Fruit fly (Drosophila melanogaster) whole organism, embryonic: ENCODE results near the gene CG12012.

Experiments used
- Adf1 ChIP-seq: fragments of 200-800 bp; sonication (Bioruptor generic); IDR thresholded peaks from 2 replicates; pipeline ENCODE4 v1.3.6; 2022; ENCODE audit warnings: missing biosample characterization, missing genetic modification characterization
- B-H1 ChIP-seq: fragments of 200-800 bp; sonication (Bioruptor generic); IDR thresholded peaks from 3 replicates; pipeline ENCODE4 v1.3.6; 2022; ENCODE audit warnings: missing biosample characterization, missing genetic modification characterization
- B-H2 ChIP-seq: fragments of 200-800 bp; sonication (Bioruptor generic); optimal IDR thresholded peaks from 2 replicates; lab custom pipeline; 2018; ENCODE audit warnings: missing biosample characterization, mild to moderate bottlenecking, missing genetic modification characterization
- Bgb ChIP-seq: fragments of 200-800 bp; sonication (Bioruptor generic); IDR thresholded peaks from 2 replicates; pipeline ENCODE4 v1.3.6; 2022; ENCODE audit warnings: missing biosample characterization, missing genetic modification characterization; ENCODE audit not compliant: partially characterized antibody
- CG11696 ChIP-seq: fragments of 200-800 bp; sonication (Bioruptor generic); IDR thresholded peaks from 2 replicates; pipeline ENCODE4 v1.3.6; 2022; ENCODE audit warnings: missing biosample characterization, missing genetic modification characterization
- CG12236 ChIP-seq: fragments of 200-800 bp; sonication (Bioruptor generic); optimal IDR thresholded peaks from 2 replicates; lab custom pipeline; 2016; ENCODE audit warnings: missing biosample characterization, missing genetic modification characterization
- CG13624 ChIP-seq: fragments of 200-800 bp; sonication (Bioruptor generic); optimal IDR thresholded peaks from 2 replicates; lab custom pipeline; 2016; ENCODE audit warnings: missing biosample characterization, missing genetic modification characterization
- CG14014 ChIP-seq: fragments of 200-800 bp; sonication (Bioruptor generic); IDR thresholded peaks from 2 replicates; pipeline ENCODE4 v1.3.6; 2022; ENCODE audit warnings: missing biosample characterization, missing genetic modification characterization
- CG1832 ChIP-seq: fragments of 200-800 bp; sonication (Bioruptor generic); optimal IDR thresholded peaks from 2 replicates; lab custom pipeline; 2017; ENCODE audit warnings: missing biosample characterization, mild to moderate bottlenecking, missing genetic modification characterization, inconsistent platforms
- CG2875 ChIP-seq: fragments of 200-800 bp; sonication (Bioruptor generic); optimal IDR thresholded peaks from 2 replicates; lab custom pipeline; 2017; ENCODE audit warnings: missing biosample characterization, mild to moderate bottlenecking, missing genetic modification characterization, missing genetic modification reagents
- CG34376 ChIP-seq: fragments of 200-800 bp; sonication (Bioruptor generic); optimal IDR thresholded peaks from 2 replicates; lab custom pipeline; 2018; ENCODE audit warnings: missing biosample characterization, mild to moderate bottlenecking, missing genetic modification characterization
- CG34422 ChIP-seq: fragments of 200-800 bp; sonication (Bioruptor generic); IDR thresholded peaks from 3 replicates; pipeline ENCODE4 v1.3.6; 2022; ENCODE audit warnings: missing biosample characterization, missing genetic modification characterization
- CG4404 ChIP-seq: fragments of 200-800 bp; sonication (Bioruptor generic); IDR thresholded peaks from 2 replicates; pipeline ENCODE4 v1.3.6; 2022; ENCODE audit warnings: missing biosample characterization, missing genetic modification characterization
- CG4854 ChIP-seq: fragments of 200-800 bp; sonication (Bioruptor generic); optimal IDR thresholded peaks from 2 replicates; lab custom pipeline; 2016; ENCODE audit warnings: missing biosample characterization, missing genetic modification characterization, inconsistent platforms
- CG6683 ChIP-seq: fragments of 200-800 bp; sonication (Bioruptor generic); optimal IDR thresholded peaks from 2 replicates; lab custom pipeline; 2017; ENCODE audit warnings: missing biosample characterization, mild to moderate bottlenecking, missing genetic modification characterization, missing genetic modification reagents
- CG7928 ChIP-seq: fragments of 200-800 bp; sonication (Bioruptor generic); optimal IDR thresholded peaks from 2 replicates; lab custom pipeline; 2017; ENCODE audit warnings: missing biosample characterization, mild to moderate bottlenecking, missing genetic modification characterization
- CG8089 ChIP-seq: fragments of 200-800 bp; sonication (Bioruptor generic); optimal IDR thresholded peaks from 3 replicates; lab custom pipeline; 2016; ENCODE audit warnings: missing biosample characterization, missing genetic modification characterization
- CG8478 ChIP-seq: fragments of >200 bp; optimal IDR thresholded peaks from 2 replicates; lab custom pipeline; 2018
- CG9797 ChIP-seq: fragments of 200-800 bp; sonication (Bioruptor generic); optimal IDR thresholded peaks from 3 replicates; lab custom pipeline; 2018; ENCODE audit warnings: missing biosample characterization, mild to moderate bottlenecking, missing genetic modification characterization
- CG9876 ChIP-seq: fragments of 200-800 bp; sonication (Bioruptor generic); optimal IDR thresholded peaks from 2 replicates; lab custom pipeline; 2016; ENCODE audit warnings: missing biosample characterization, missing genetic modification characterization
- Doc2 ChIP-seq: fragments of 200-800 bp; sonication (Bioruptor generic); IDR thresholded peaks from 2 replicates; pipeline ENCODE4 v1.3.6; 2022; ENCODE audit warnings: missing biosample characterization, missing genetic modification characterization
- Ets97D ChIP-seq: fragments of 200-800 bp; sonication (Bioruptor generic); optimal IDR thresholded peaks from 3 replicates; lab custom pipeline; 2016; ENCODE audit warnings: missing biosample characterization, missing genetic modification characterization
- Jarid2 ChIP-seq: fragments of 200-800 bp; sonication (Bioruptor generic); optimal IDR thresholded peaks from 3 replicates; lab custom pipeline; 2017; ENCODE audit warnings: mild to moderate bottlenecking, missing biosample characterization, missing genetic modification reagents, missing genetic modification characterization
- MESR4 ChIP-seq: fragments of 200-800 bp; sonication (Bioruptor generic); optimal IDR thresholded peaks from 2 replicates; lab custom pipeline; 2018; ENCODE audit warnings: missing biosample characterization, mild to moderate bottlenecking, missing genetic modification characterization, moderate library complexity
- Side ChIP-seq: fragments of 200-800 bp; sonication (Bioruptor generic); optimal IDR thresholded peaks from 2 replicates; lab custom pipeline; 2016; ENCODE audit warnings: missing biosample characterization, missing genetic modification characterization
- abd-A ChIP-seq: fragments of 200-800 bp; sonication (Bioruptor generic); optimal IDR thresholded peaks from 3 replicates; lab custom pipeline; 2019; ENCODE audit warnings: missing biosample characterization, mild to moderate bottlenecking, missing genetic modification characterization, moderate library complexity
- az2 ChIP-seq: fragments of 200-800 bp; sonication (Bioruptor generic); optimal IDR thresholded peaks from 3 replicates; lab custom pipeline; 2016; ENCODE audit warnings: missing biosample characterization, missing genetic modification characterization
- bab2 ChIP-seq: fragments of 200-800 bp; sonication (Bioruptor generic); optimal IDR thresholded peaks from 2 replicates; lab custom pipeline; 2016; ENCODE audit warnings: missing biosample characterization, missing genetic modification characterization
- bowl ChIP-seq: fragments of 200-800 bp; sonication (Bioruptor generic); IDR thresholded peaks from 2 replicates; pipeline ENCODE4 v1.3.6; 2022; ENCODE audit warnings: missing biosample characterization, missing genetic modification characterization
- chif ChIP-seq, 2 experiments: fragments of 200-800 bp; sonication (Bioruptor generic); optimal IDR thresholded peaks; 3 replicates each; lab custom pipeline; 2016; ENCODE audit warnings: missing biosample characterization in 2 of 2, missing genetic modification characterization in 2 of 2
- da ChIP-seq: fragments of 200-800 bp; sonication (Bioruptor generic); optimal IDR thresholded peaks from 2 replicates; lab custom pipeline; 2016; ENCODE audit warnings: missing biosample characterization, missing genetic modification characterization
- dmrt99B ChIP-seq: fragments of 200-800 bp; sonication (Bioruptor generic); optimal IDR thresholded peaks from 2 replicates; lab custom pipeline; 2018; ENCODE audit warnings: missing biosample characterization, mild to moderate bottlenecking, missing genetic modification characterization, moderate library complexity
- ewg ChIP-seq: fragments of 200-800 bp; sonication (Bioruptor generic); optimal IDR thresholded peaks from 3 replicates; lab custom pipeline; 2017; ENCODE audit warnings: mild to moderate bottlenecking, missing biosample characterization, missing genetic modification reagents, missing genetic modification characterization
- fru ChIP-seq: fragments of >200 bp; optimal IDR thresholded peaks from 2 replicates; lab custom pipeline; 2017
- gce ChIP-seq: fragments of 200-800 bp; sonication (Bioruptor generic); IDR thresholded peaks from 3 replicates; pipeline ENCODE4 v1.3.6; 2022; ENCODE audit warnings: missing biosample characterization, missing genetic modification characterization
- gcm ChIP-seq: fragments of 200-800 bp; sonication (Bioruptor generic); optimal IDR thresholded peaks from 2 replicates; lab custom pipeline; 2019; ENCODE audit warnings: missing biosample characterization, mild to moderate bottlenecking, missing genetic modification characterization, moderate library complexity
- gsb ChIP-seq: fragments of 200-800 bp; sonication (Bioruptor generic); IDR thresholded peaks from 2 replicates; pipeline ENCODE4 v1.3.6; 2022; ENCODE audit warnings: missing biosample characterization, missing genetic modification characterization
- h ChIP-seq: fragments of >200 bp; optimal IDR thresholded peaks from 2 replicates; lab custom pipeline; 2017
- ken ChIP-seq: fragments of 200-800 bp; sonication (Bioruptor generic); IDR thresholded peaks from 3 replicates; pipeline ENCODE4 v1.3.6; 2022; ENCODE audit warnings: missing biosample characterization, missing genetic modification characterization
- lola ChIP-seq, 3 experiments: fragments of >200 bp in 2 of 3; fragments of 200-800 bp in 1 of 3; sonication (Bioruptor generic) in 1 of 3; optimal IDR thresholded peaks; 2 replicates each; lab custom pipeline; 2017 to 2019; ENCODE audit warnings: missing biosample characterization in 3 of 3, missing genetic modification characterization in 3 of 3, mild to moderate bottlenecking in 1 of 3, moderate library complexity in 1 of 3
- lov ChIP-seq, 2 experiments: fragments of 200-800 bp in 1 of 2; fragments of >200 bp in 1 of 2; sonication (Bioruptor generic) in 1 of 2; IDR thresholded peaks in 1 of 2; optimal IDR thresholded peaks in 1 of 2; 2 replicates in 1 of 2; 3 replicates in 1 of 2; pipeline versions ENCODE4 v1.3.6 to Lab custom; 2017 to 2022; ENCODE audit warnings: missing biosample characterization in 1 of 2, missing genetic modification characterization in 1 of 2
- luna ChIP-seq: fragments of 200-800 bp; sonication (Bioruptor generic); optimal IDR thresholded peaks from 2 replicates; lab custom pipeline; 2016; ENCODE audit warnings: missing biosample characterization, missing genetic modification characterization
- pfk ChIP-seq: fragments of 200-800 bp; sonication (Bioruptor generic); optimal IDR thresholded peaks from 2 replicates; lab custom pipeline; 2018; ENCODE audit warnings: missing biosample characterization, mild to moderate bottlenecking, missing genetic modification characterization, moderate library complexity
- schlank ChIP-seq: fragments of 200-800 bp; sonication (Bioruptor generic); optimal IDR thresholded peaks from 2 replicates; lab custom pipeline; 2018; ENCODE audit warnings: missing biosample characterization, mild to moderate bottlenecking, missing genetic modification characterization
- sim ChIP-seq: fragments of 200-800 bp; sonication (Bioruptor generic); IDR thresholded peaks from 2 replicates; pipeline ENCODE4 v1.3.6; 2022; ENCODE audit warnings: missing biosample characterization, missing genetic modification characterization
- slp2 ChIP-seq: fragments of 200-800 bp; sonication (Bioruptor generic); optimal IDR thresholded peaks from 2 replicates; lab custom pipeline; 2016; ENCODE audit warnings: missing biosample characterization, missing genetic modification characterization
- stwl ChIP-seq: fragments of 200-800 bp; sonication (Bioruptor generic); optimal IDR thresholded peaks from 3 replicates; lab custom pipeline; 2018; ENCODE audit warnings: missing biosample characterization, mild to moderate bottlenecking, missing genetic modification characterization, moderate library complexity
- tx ChIP-seq: fragments of 200-800 bp; sonication (Bioruptor generic); optimal IDR thresholded peaks from 2 replicates; lab custom pipeline; 2016; ENCODE audit warnings: missing biosample characterization, missing genetic modification characterization
- unpg ChIP-seq: fragments of 200-800 bp; sonication (Bioruptor generic); optimal IDR thresholded peaks from 3 replicates; lab custom pipeline; 2018; ENCODE audit warnings: missing biosample characterization, mild to moderate bottlenecking, missing genetic modification characterization, moderate library complexity
- zen ChIP-seq: fragments of 200-800 bp; sonication (Bioruptor generic); optimal IDR thresholded peaks from 3 replicates; lab custom pipeline; 2018; ENCODE audit warnings: missing biosample characterization, mild to moderate bottlenecking, missing genetic modification characterization, moderate library complexity

Gene CG12012

dm6 chr3L:3393951-3394834 lies 17.6 kb downstream of the CG12012 start (continued):
- TF ChIP-seq chif (GFP tag; optimal IDR thresholded peaks at IDR 0.05; lab: Kevin White, UChicago) = no peak
- peak; percentile 55 for TF ChIP-seq CG6683
- TF ChIP-seq zen = no peak
- no peak for TF ChIP-seq CG8089 (GFP tag; lab: Kevin White, UChicago)
- TF ChIP-seq fru (lab: Kevin White, UChicago) = no peak
- no peak for TF ChIP-seq CG9797 (GFP tag; lab: Kevin White, UChicago)
- no peak for TF ChIP-seq h (lab: Kevin White, UChicago)
- TF ChIP-seq sim = peak; percentile 87
- TF ChIP-seq gsb (GFP tag; lab: Robert Waterston, UW) = no peak
- no peak; the same call in 1 of the 2 replicates for TF ChIP-seq CG4404
- no peak for TF ChIP-seq CG13624 (GFP tag; lab: Kevin White, UChicago)
- TF ChIP-seq MESR4 (GFP tag; lab: Kevin White, UChicago) = no peak
- TF ChIP-seq abd-A = peak; percentile 40
- no peak for TF ChIP-seq luna
- peak; percentile 86 for TF ChIP-seq gce
- TF ChIP-seq ken (GFP tag; lab: Robert Waterston, UW) = peak; percentile 92
- peak; percentile 70 for TF ChIP-seq gcm
- peak; percentile 78 for TF ChIP-seq CG34422
- TF ChIP-seq ewg (GFP tag; lab: Kevin White, UChicago) = no peak
- TF ChIP-seq az2 (GFP tag; lab: Kevin White, UChicago) = no peak
- TF ChIP-seq B-H1 (GFP tag; lab: Robert Waterston, UW) = peak; percentile 21
- TF ChIP-seq CG11696 (GFP tag; lab: Robert Waterston, UW) = peak; percentile 56
- TF ChIP-seq CG7928 = no peak
- TF ChIP-seq bowl (GFP tag; lab: Robert Waterston, UW) = 0 out of 2 replicates have a peak, but pooled peaks have one; percentile 50
- TF ChIP-seq da = no peak
- no peak for TF ChIP-seq pfk
- peak; percentile 77 for TF ChIP-seq bab2
- no peak for TF ChIP-seq schlank (tag; lab: Kevin White, UChicago)
- TF ChIP-seq CG9876 (GFP tag; lab: Kevin White, UChicago) = no peak
- no peak for TF ChIP-seq tx
- no peak for TF ChIP-seq lov (optimal IDR thresholded peaks at IDR 0.05; lab: Kevin White, UChicago)
- TF ChIP-seq lov (GFP tag; IDR thresholded peaks at IDR 0.05; lab: Robert Waterston, UW) = peak; percentile 92
- TF ChIP-seq lola (GFP tag; optimal IDR thresholded peaks at IDR 0.05; lab: Kevin White, UChicago) = peak in 1 of 3 experiments; percentile 96
- no peak for TF ChIP-seq Adf1
- peak; percentile 35 for TF ChIP-seq stwl (tag; lab: Kevin White, UChicago)
- TF ChIP-seq Ets97D (GFP tag; lab: Kevin White, UChicago) = peak; percentile 42
- no peak for TF ChIP-seq slp2 (GFP tag; lab: Kevin White, UChicago)
- no peak for TF ChIP-seq B-H2 (GFP tag; lab: Kevin White, UChicago)
- no peak for TF ChIP-seq CG34376 (GFP tag; lab: Kevin White, UChicago)
- no peak for TF ChIP-seq Bgb (GFP tag; lab: Robert Waterston, UW)
- TF ChIP-seq Doc2 = no peak
- TF ChIP-seq Jarid2 (GFP tag; lab: Kevin White, UChicago) = peak; percentile 55
- peak; percentile 66; the same call in 1 of the 2 replicates for TF ChIP-seq CG14014
- no peak for TF ChIP-seq CG12236
- peak; percentile 62 for TF ChIP-seq CG4854
- TF ChIP-seq CG1832 (GFP tag; lab: Kevin White, UChicago) = no peak
- peak; percentile 72 for TF ChIP-seq unpg (GFP tag; lab: Kevin White, UChicago)
- TF ChIP-seq Side (GFP tag; lab: Kevin White, UChicago) = peak; percentile 85
- peak; percentile 88 for TF ChIP-seq dmrt99B (tag; lab: Kevin White, UChicago)
- TF ChIP-seq CG8478 (lab: Kevin White, UChicago) = no peak
- TF ChIP-seq CG2875 (GFP tag; lab: Kevin White, UChicago) = no peak
